Fruit fly (Drosophila melanogaster) whole organism, embryonic: ENCODE data around the gene Myo31DF.

Source experiments
- CG10366 ChIP-seq: fragments of 200-800 bp; sonication (Bioruptor generic); IDR thresholded peaks from 2 replicates; pipeline ENCODE4 v1.3.6; 2022; ENCODE audit warnings: missing biosample characterization, missing genetic modification characterization
- CG11247 ChIP-seq: fragments of 200-800 bp; sonication (Bioruptor generic); IDR thresholded peaks from 2 replicates; pipeline ENCODE4 v1.3.6; 2022; ENCODE audit warnings: missing biosample characterization, missing genetic modification characterization
- CG11695 ChIP-seq: fragments of 200-800 bp; sonication (Bioruptor generic); IDR thresholded peaks from 3 replicates; pipeline ENCODE4 v1.3.6; 2022; ENCODE audit warnings: missing biosample characterization, missing genetic modification characterization
- CG11723 ChIP-seq: fragments of 200-800 bp; sonication (Bioruptor generic); optimal IDR thresholded peaks from 2 replicates; lab custom pipeline; 2017; ENCODE audit warnings: missing biosample characterization, mild to moderate bottlenecking, missing genetic modification characterization
- CG12071 ChIP-seq: fragments of 200-800 bp; sonication (Bioruptor generic); optimal IDR thresholded peaks from 3 replicates; lab custom pipeline; 2018; ENCODE audit warnings: missing biosample characterization, mild to moderate bottlenecking, missing genetic modification characterization
- CG13424 ChIP-seq: fragments of 200-800 bp; sonication (Bioruptor generic); optimal IDR thresholded peaks from 2 replicates; lab custom pipeline; 2019; ENCODE audit warnings: missing biosample characterization, mild to moderate bottlenecking, missing genetic modification characterization, moderate library complexity
- CG34422 ChIP-seq: fragments of 200-800 bp; sonication (Bioruptor generic); IDR thresholded peaks from 3 replicates; pipeline ENCODE4 v1.3.6; 2022; ENCODE audit warnings: missing biosample characterization, missing genetic modification characterization
- CG4730 ChIP-seq: fragments of 200-800 bp; sonication (Bioruptor generic); IDR thresholded peaks from 2 replicates; pipeline ENCODE4 v1.3.6; 2022; ENCODE audit warnings: missing biosample characterization, missing genetic modification characterization
- CG6654 ChIP-seq: fragments of 200-800 bp; sonication (Bioruptor generic); optimal IDR thresholded peaks from 2 replicates; lab custom pipeline; 2017; ENCODE audit warnings: missing biosample characterization, mild to moderate bottlenecking, missing genetic modification characterization
- CG6813 ChIP-seq: fragments of 200-800 bp; sonication (Bioruptor generic); optimal IDR thresholded peaks from 2 replicates; lab custom pipeline; 2017; ENCODE audit warnings: missing biosample characterization, missing genetic modification characterization, mild to moderate bottlenecking, moderate library complexity, missing genetic modification reagents
- CG8290 ChIP-seq, 3 experiments: fragments of 200-800 bp; sonication (Bioruptor generic); optimal IDR thresholded peaks; 2 replicates each; lab custom pipeline; 2016 to 2019; ENCODE audit warnings: missing biosample characterization in 3 of 3, missing genetic modification characterization in 3 of 3, mild to moderate bottlenecking in 2 of 3, moderate library complexity in 1 of 3
- CG9817 ChIP-seq: fragments of 200-800 bp; sonication (Bioruptor generic); optimal IDR thresholded peaks from 2 replicates; lab custom pipeline; 2018; ENCODE audit warnings: missing biosample characterization, mild to moderate bottlenecking, missing genetic modification characterization, moderate library complexity
- Deaf1 ChIP-seq: fragments of 200-800 bp; optimal IDR thresholded peaks from 3 replicates; lab custom pipeline; 2019; ENCODE audit warnings: missing biosample characterization, mild to moderate bottlenecking, missing genetic modification characterization, moderate library complexity
- Dek ChIP-seq: fragments of 200-800 bp; sonication (Bioruptor generic); optimal IDR thresholded peaks from 3 replicates; lab custom pipeline; 2019; ENCODE audit warnings: missing biosample characterization, mild to moderate bottlenecking, missing genetic modification characterization, moderate library complexity
- Dfd ChIP-seq, 2 experiments: fragments of >200 bp; optimal IDR thresholded peaks; 2 replicates each; lab custom pipeline; 2017; ENCODE audit warnings: missing biosample characterization in 2 of 2, missing genetic modification characterization in 2 of 2
- ERR ChIP-seq: fragments of 200-800 bp; sonication (Bioruptor generic); optimal IDR thresholded peaks from 2 replicates; lab custom pipeline; 2016; ENCODE audit warnings: missing biosample characterization, missing genetic modification characterization
- HLH3B ChIP-seq: fragments of 200-800 bp; sonication (Bioruptor generic); IDR thresholded peaks from 2 replicates; pipeline ENCODE4 v1.3.6; 2022; ENCODE audit warnings: missing biosample characterization, missing genetic modification characterization
- HLHmδ ChIP-seq: fragments of 200-800 bp; sonication (Bioruptor generic); optimal IDR thresholded peaks from 2 replicates; lab custom pipeline; 2018; ENCODE audit warnings: missing biosample characterization, mild to moderate bottlenecking, missing genetic modification characterization, moderate library complexity
- Hand ChIP-seq: fragments of 200-800 bp; sonication (Bioruptor generic); optimal IDR thresholded peaks from 2 replicates; lab custom pipeline; 2017; ENCODE audit warnings: mild to moderate bottlenecking, missing biosample characterization, missing genetic modification reagents, missing genetic modification characterization
- Hr51 ChIP-seq, 2 experiments: fragments of 200-800 bp; sonication (Bioruptor generic); optimal IDR thresholded peaks; 2 replicates in 1 of 2; 3 replicates in 1 of 2; lab custom pipeline; 2016 to 2018; ENCODE audit warnings: missing biosample characterization in 2 of 2, missing genetic modification characterization in 2 of 2, mild to moderate bottlenecking in 1 of 2, moderate library complexity in 1 of 2
- Jarid2 ChIP-seq: fragments of 200-800 bp; sonication (Bioruptor generic); optimal IDR thresholded peaks from 3 replicates; lab custom pipeline; 2017; ENCODE audit warnings: mild to moderate bottlenecking, missing biosample characterization, missing genetic modification reagents, missing genetic modification characterization
- Med ChIP-seq: fragments of 200-800 bp; sonication (Bioruptor generic); peaks from one replicate; lab custom pipeline; 2016; ENCODE audit warnings: missing biosample characterization, missing genetic modification characterization, mild to moderate bottlenecking, inconsistent platforms, moderate library complexity
- Oli ChIP-seq: fragments of 200-800 bp; sonication (Bioruptor generic); optimal IDR thresholded peaks from 2 replicates; lab custom pipeline; 2018; ENCODE audit warnings: missing biosample characterization, mild to moderate bottlenecking, missing genetic modification characterization, moderate library complexity
- Pdp1 ChIP-seq, 2 experiments: fragments of 200-800 bp; sonication (Bioruptor generic); optimal IDR thresholded peaks; 3 replicates each; lab custom pipeline; 2016; ENCODE audit warnings: missing biosample characterization in 2 of 2, missing genetic modification characterization in 2 of 2, mild to moderate bottlenecking in 1 of 2, moderate library complexity in 1 of 2
- Scr ChIP-seq: fragments of 200-800 bp; sonication (Bioruptor generic); IDR thresholded peaks from 2 replicates; pipeline ENCODE4 v1.3.6; 2022; ENCODE audit warnings: missing biosample characterization, missing genetic modification characterization; ENCODE audit not compliant: partially characterized antibody
- Xrp1 ChIP-seq: fragments of 200-800 bp; sonication (Bioruptor generic); IDR thresholded peaks from 2 replicates; pipeline ENCODE4 v1.3.6; 2022; ENCODE audit warnings: missing biosample characterization, missing genetic modification characterization
- ac ChIP-seq: fragments of 200-800 bp; sonication (Bioruptor generic); optimal IDR thresholded peaks from 3 replicates; lab custom pipeline; 2017; ENCODE audit warnings: missing biosample characterization, mild to moderate bottlenecking, missing genetic modification characterization
- dimm ChIP-seq: fragments of 200-800 bp; sonication (Bioruptor generic); IDR thresholded peaks from 2 replicates; pipeline ENCODE4 v1.3.6; 2022; ENCODE audit warnings: missing biosample characterization, missing genetic modification characterization
- dmrt11E ChIP-seq: fragments of 200-800 bp; sonication (Bioruptor generic); optimal IDR thresholded peaks from 3 replicates; lab custom pipeline; 2018; ENCODE audit warnings: missing biosample characterization, mild to moderate bottlenecking, missing genetic modification characterization, moderate library complexity
- dmrt99B ChIP-seq: fragments of 200-800 bp; sonication (Bioruptor generic); optimal IDR thresholded peaks from 2 replicates; lab custom pipeline; 2018; ENCODE audit warnings: missing biosample characterization, mild to moderate bottlenecking, missing genetic modification characterization, moderate library complexity
- fru ChIP-seq: fragments of >200 bp; optimal IDR thresholded peaks from 2 replicates; lab custom pipeline; 2017
- gce ChIP-seq: fragments of 200-800 bp; sonication (Bioruptor generic); IDR thresholded peaks from 3 replicates; pipeline ENCODE4 v1.3.6; 2022; ENCODE audit warnings: missing biosample characterization, missing genetic modification characterization
- gem ChIP-seq: fragments of 200-800 bp; sonication (Bioruptor generic); optimal IDR thresholded peaks from 2 replicates; lab custom pipeline; 2019; ENCODE audit warnings: missing biosample characterization, mild to moderate bottlenecking, missing genetic modification characterization, moderate library complexity
- grau ChIP-seq: fragments of 200-800 bp; optimal IDR thresholded peaks from 3 replicates; lab custom pipeline; 2019; ENCODE audit warnings: missing biosample characterization, mild to moderate bottlenecking, missing genetic modification characterization, moderate library complexity
- hkb ChIP-seq, 2 experiments: fragments of 200-800 bp in 1 of 2; fragments of >200 bp in 1 of 2; sonication (Bioruptor generic) in 1 of 2; IDR thresholded peaks in 1 of 2; optimal IDR thresholded peaks in 1 of 2; 2 replicates each; pipeline versions ENCODE4 v1.3.6 to Lab custom; 2017 to 2022; ENCODE audit warnings: missing biosample characterization in 1 of 2, missing genetic modification characterization in 1 of 2
- inv ChIP-seq: fragments of 200-800 bp; sonication (Bioruptor generic); IDR thresholded peaks from 2 replicates; pipeline ENCODE4 v1.3.6; 2022; ENCODE audit warnings: missing biosample characterization, missing genetic modification characterization; ENCODE audit not compliant: partially characterized antibody
- ken ChIP-seq: fragments of 200-800 bp; sonication (Bioruptor generic); IDR thresholded peaks from 3 replicates; pipeline ENCODE4 v1.3.6; 2022; ENCODE audit warnings: missing biosample characterization, missing genetic modification characterization
- mirr ChIP-seq: fragments of 200-800 bp; sonication (Bioruptor generic); optimal IDR thresholded peaks from 3 replicates; lab custom pipeline; 2018; ENCODE audit warnings: missing biosample characterization, mild to moderate bottlenecking, missing genetic modification characterization
- nom ChIP-seq: fragments of 200-800 bp; sonication (Bioruptor generic); optimal IDR thresholded peaks from 2 replicates; lab custom pipeline; 2017; ENCODE audit warnings: missing biosample characterization, missing genetic modification characterization, mild to moderate bottlenecking, moderate library complexity, missing genetic modification reagents
- phol ChIP-seq: fragments of 200-800 bp; sonication (Bioruptor generic); optimal IDR thresholded peaks from 3 replicates; lab custom pipeline; 2018; ENCODE audit warnings: missing biosample characterization, mild to moderate bottlenecking, missing genetic modification characterization, moderate library complexity
- pzg ChIP-seq: fragments of 200-800 bp; sonication (Bioruptor generic); optimal IDR thresholded peaks from 3 replicates; lab custom pipeline; 2018; ENCODE audit warnings: missing biosample characterization, mild to moderate bottlenecking, missing genetic modification characterization, moderate library complexity
- ranshi ChIP-seq: fragments of 200-800 bp; sonication (Bioruptor generic); IDR thresholded peaks from 2 replicates; pipeline ENCODE4 v1.3.6; 2022; ENCODE audit warnings: missing biosample characterization, missing genetic modification characterization
- stc ChIP-seq: fragments of 200-800 bp; sonication (Bioruptor generic); IDR thresholded peaks from 2 replicates; pipeline ENCODE4 v1.3.6; 2022; ENCODE audit warnings: missing biosample characterization, missing genetic modification characterization
- stwl ChIP-seq: fragments of 200-800 bp; sonication (Bioruptor generic); optimal IDR thresholded peaks from 3 replicates; lab custom pipeline; 2018; ENCODE audit warnings: missing biosample characterization, mild to moderate bottlenecking, missing genetic modification characterization, moderate library complexity
- sug ChIP-seq: fragments of 200-800 bp; optimal IDR thresholded peaks from 2 replicates; lab custom pipeline; 2019; ENCODE audit warnings: missing biosample characterization, mild to moderate bottlenecking, missing genetic modification characterization, moderate library complexity
- toy ChIP-seq: fragments of 200-800 bp; sonication (Bioruptor generic); IDR thresholded peaks from 2 replicates; pipeline ENCODE4 v1.3.6; 2022; ENCODE audit warnings: missing biosample characterization, missing genetic modification characterization

Gene Myo31DF

DNA sequence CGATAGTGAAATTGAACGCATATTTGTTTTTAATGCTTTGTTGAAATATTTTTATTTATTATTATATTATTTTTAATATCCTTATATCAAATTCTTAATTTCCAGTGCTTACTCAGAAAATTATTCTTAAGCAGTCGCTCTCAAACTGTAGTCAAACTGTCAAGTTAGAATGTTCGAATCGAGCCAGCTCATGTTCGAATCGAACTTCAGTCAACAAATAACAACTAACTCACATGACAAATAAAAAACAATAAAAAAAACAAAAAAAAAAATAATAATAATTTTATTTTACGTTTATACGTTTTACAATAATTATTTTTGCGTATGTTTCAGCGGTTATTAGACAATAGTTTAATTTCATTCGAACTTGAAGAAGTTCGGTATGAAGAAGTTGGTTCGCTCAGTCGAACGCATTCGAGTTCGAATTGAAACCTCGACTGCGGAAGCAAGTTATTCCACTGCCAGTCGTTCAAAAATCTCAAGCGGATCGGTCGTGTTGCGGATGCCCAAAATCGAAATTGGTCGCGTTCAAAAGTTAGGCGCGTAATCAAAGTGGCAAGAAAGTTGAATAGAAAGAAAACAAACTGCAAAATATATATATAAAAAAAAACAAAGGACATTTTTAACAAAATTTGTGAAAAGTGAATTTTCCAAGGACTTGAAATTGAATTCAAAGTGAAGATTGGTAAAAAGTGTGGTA, 38.0 kb upstream of the Myo31DF start, which contains the start of gene Trim9 (continued):
- no peak for TF ChIP-seq stc (GFP tag; lab: Robert Waterston, UW)
- TF ChIP-seq Scr (GFP tag; lab: Robert Waterston, UW), result no peak
- no peak for TF ChIP-seq toy (GFP tag; lab: Robert Waterston, UW)
- TF ChIP-seq Dfd (GFP tag; optimal IDR thresholded peaks at IDR 0.05; lab: Kevin White, UChicago), result no peak
- TF ChIP-seq HLHmδ (GFP tag; lab: Kevin White, UChicago), result peak; percentile 37
- no peak for TF ChIP-seq ERR (GFP tag; lab: Kevin White, UChicago)
- TF ChIP-seq Pdp1 (GFP tag; optimal IDR thresholded peaks at IDR 0.05; lab: Kevin White, UChicago), result peak in 1 of 2 experiments; percentile 40
- TF ChIP-seq fru (lab: Kevin White, UChicago), result no peak
- no peak for TF ChIP-seq dmrt11E (tag; lab: Kevin White, UChicago)
- TF ChIP-seq ac (GFP tag; lab: Kevin White, UChicago), result no peak
- peak; percentile 4; the same call in 1 of the 2 replicates for TF ChIP-seq HLH3B (GFP tag; lab: Robert Waterston, UW)
- TF ChIP-seq mirr (GFP tag; lab: Kevin White, UChicago), result no peak
- no peak for TF ChIP-seq hkb (optimal IDR thresholded peaks at IDR 0.05; lab: Kevin White, UChicago)
- no peak for TF ChIP-seq hkb (GFP tag; IDR thresholded peaks at IDR 0.05; lab: Robert Waterston, UW)
- TF ChIP-seq ken (GFP tag; lab: Robert Waterston, UW), result peak; percentile 39; the same call in 1 of the 3 replicates
- no peak for TF ChIP-seq inv (GFP tag; lab: Robert Waterston, UW)
- peak; percentile 10; the same call in 1 of the 3 replicates for TF ChIP-seq CG34422 (GFP tag; lab: Robert Waterston, UW)
- TF ChIP-seq CG11695 (GFP tag; lab: Robert Waterston, UW), result 0 out of 3 replicates have a peak, but pooled peaks have one; percentile 50
- no peak for TF ChIP-seq Hand (GFP tag; lab: Kevin White, UChicago)

DNA sequence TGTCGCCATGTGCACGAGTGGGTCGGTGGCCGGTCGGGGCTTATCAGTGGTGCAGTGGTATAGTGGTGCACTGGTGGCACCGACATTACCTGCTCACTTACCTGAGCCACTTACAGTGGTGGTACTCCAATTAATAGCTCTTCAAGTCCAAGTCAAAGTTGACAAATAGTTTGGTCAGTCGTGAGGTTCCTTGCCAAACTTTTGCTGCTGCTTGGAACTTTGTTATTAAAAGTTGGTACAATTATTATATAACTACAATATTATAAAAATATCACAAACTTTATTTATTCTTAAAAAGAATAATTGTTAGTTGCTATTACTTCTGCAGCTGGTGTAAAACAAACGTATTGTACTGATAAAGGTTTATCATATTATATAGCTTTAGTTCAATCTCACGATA, 37.4 kb upstream of the Myo31DF start:
- TF ChIP-seq CG6813 (no peak), gce (GFP tag; lab: Robert Waterston, UW) (0 out of 3 replicates have a peak, but pooled peaks have one; percentile 12), CG9817 (peak; percentile 16), nom (GFP tag; lab: Kevin White, UChicago) (no peak), Med (peak; percentile 23), Deaf1 (tag; lab: Kevin White, UChicago) (no peak), CG11723 (no peak), CG4730 (no peak), CG13424 (tag; lab: Kevin White, UChicago) (peak; percentile 27), hkb (optimal IDR thresholded peaks at IDR 0.05; lab: Kevin White, UChicago) (no peak), hkb (GFP tag; IDR thresholded peaks at IDR 0.05; lab: Robert Waterston, UW) (peak; percentile 26; the same call in 1 of the 2 replicates), stwl (no peak), dmrt99B (tag; lab: Kevin White, UChicago) (peak; percentile 10), gem (peak; percentile 37), phol (tag; lab: Kevin White, UChicago) (peak; percentile 13), grau (peak; percentile 5), CG6654 (GFP tag; lab: Kevin White, UChicago) (peak; percentile 81), Dek (tag; lab: Kevin White, UChicago) (no peak), CG12071 (GFP tag; lab: Kevin White, UChicago) (no peak), pzg (no peak), Xrp1 (GFP tag; lab: Robert Waterston, UW) (0 out of 2 replicates have a peak, but pooled peaks have one; percentile 20), Oli (tag; lab: Kevin White, UChicago) (peak; percentile 11), CG11247 (no peak), ranshi (no peak), CG10366 (peak; percentile 15; the same call in 1 of the 2 replicates), Hr51 (GFP tag; optimal IDR thresholded peaks at IDR 0.05; lab: Kevin White, UChicago) (peak in 1 of 2 experiments; percentile 34), sug (tag; lab: Kevin White, UChicago) (no peak), dimm (GFP tag; lab: Robert Waterston, UW) (no peak), Jarid2 (GFP tag; lab: Kevin White, UChicago) (no peak), CG8290 (GFP tag; optimal IDR thresholded peaks at IDR 0.05; lab: Kevin White, UChicago) (no peak), CG8290 (tag; optimal IDR thresholded peaks at IDR 0.05; lab: Kevin White, UChicago) (no peak)
